Worm (Caenorhabditis elegans): Measurements from ENCODE around the gene F13B12.6.

- TF ChIP-seq fos-1 (tag; optimal IDR thresholded peaks at IDR 0.05) (no peak), jun-1 (tag; optimal IDR thresholded peaks at IDR 0.05) (no peak), vab-15 (tag; optimal IDR thresholded peaks at IDR 0.05) (no peak), elt-3 (tag; optimal IDR thresholded peaks at IDR 0.05) (no peak), snpc-4 (tag; optimal IDR thresholded peaks at IDR 0.05) (no peak), ztf-11 (tag; optimal IDR thresholded peaks at IDR 0.05) (no peak), nhr-77 (tag; optimal IDR thresholded peaks at IDR 0.05) (no peak), zag-1 (tag; optimal IDR thresholded peaks at IDR 0.05) (no peak), pqm-1 (tag; optimal IDR thresholded peaks at IDR 0.05) (no peak), alr-1 (tag; optimal IDR thresholded peaks at IDR 0.05; ENCODE audit: borderline replicate concordance) (no peak), tbx-2 (tag; optimal IDR thresholded peaks at IDR 0.05) (no peak), lin-13 (GFP tag; optimal IDR thresholded peaks at IDR 0.05) (no peak), sptf-1 (tag; optimal IDR thresholded peaks at IDR 0.05) (no peak), C34B4.2 (tag; optimal IDR thresholded peaks at IDR 0.05) (no peak)
Observed at ce11 chrIV:10449799-10450198, 32.1 kb upstream of the F13B12.6 start, which contains the start of gene F13B12.4.
